Fruit fly (Drosophila melanogaster) whole organism, embryonic: ENCODE results near the gene CG13623.

Experiments used
- Atf3 ChIP-seq: fragments of 200-800 bp; sonication (Bioruptor generic); optimal IDR thresholded peaks from 3 replicates; lab custom pipeline; 2016; ENCODE audit warnings: missing biosample characterization, missing genetic modification characterization
- Bteb2 ChIP-seq: fragments of 200-800 bp; sonication (Bioruptor generic); optimal IDR thresholded peaks from 2 replicates; lab custom pipeline; 2016; ENCODE audit warnings: missing biosample characterization, missing genetic modification characterization
- CG10267 ChIP-seq: fragments of 200-800 bp; sonication (Bioruptor generic); optimal IDR thresholded peaks from 2 replicates; lab custom pipeline; 2018; ENCODE audit warnings: missing biosample characterization, mild to moderate bottlenecking, missing genetic modification characterization, moderate library complexity
- CG11723 ChIP-seq: fragments of 200-800 bp; sonication (Bioruptor generic); optimal IDR thresholded peaks from 2 replicates; lab custom pipeline; 2017; ENCODE audit warnings: missing biosample characterization, mild to moderate bottlenecking, missing genetic modification characterization
- CG14441 ChIP-seq: fragments of 200-800 bp; sonication (Bioruptor generic); IDR thresholded peaks from 2 replicates; pipeline ENCODE4 v1.3.6; 2022; ENCODE audit warnings: missing biosample characterization, missing genetic modification characterization
- CG16779 ChIP-seq: fragments of 200-800 bp; sonication (Bioruptor generic); IDR thresholded peaks from 2 replicates; pipeline ENCODE4 v1.3.6; 2022; ENCODE audit warnings: missing biosample characterization, missing genetic modification characterization
- CG31224 ChIP-seq: fragments of 200-800 bp; sonication (Bioruptor generic); IDR thresholded peaks from 2 replicates; pipeline ENCODE4 v1.3.6; 2022; ENCODE audit warnings: missing biosample characterization, missing genetic modification characterization
- CG31441 ChIP-seq: fragments of 200-800 bp; sonication (Bioruptor generic); IDR thresholded peaks from 2 replicates; pipeline ENCODE4 v1.3.6; 2022; ENCODE audit warnings: missing biosample characterization, missing genetic modification characterization
- CG3281 ChIP-seq: fragments of 200-800 bp; sonication (Bioruptor generic); optimal IDR thresholded peaks from 3 replicates; lab custom pipeline; 2017; ENCODE audit warnings: missing biosample characterization, mild to moderate bottlenecking, missing genetic modification characterization
- CG33213 ChIP-seq: fragments of 200-800 bp; sonication (Bioruptor generic); optimal IDR thresholded peaks from 3 replicates; lab custom pipeline; 2016; ENCODE audit warnings: missing biosample characterization, missing genetic modification characterization
- CG42726 ChIP-seq: fragments of 200-800 bp; sonication (Bioruptor generic); IDR thresholded peaks from 2 replicates; pipeline ENCODE4 v1.3.6; 2022; ENCODE audit warnings: missing biosample characterization, missing genetic modification characterization; ENCODE audit not compliant: partially characterized antibody
- CG4328 ChIP-seq: fragments of 200-800 bp; sonication (Bioruptor generic); optimal IDR thresholded peaks from 3 replicates; lab custom pipeline; 2017; ENCODE audit warnings: missing biosample characterization, missing genetic modification reagents, missing genetic modification characterization
- CG4360 ChIP-seq: fragments of 200-800 bp; sonication (Bioruptor generic); IDR thresholded peaks from 2 replicates; pipeline ENCODE4 v1.3.6; 2022; ENCODE audit warnings: missing biosample characterization, missing genetic modification characterization
- CG4404 ChIP-seq: fragments of 200-800 bp; sonication (Bioruptor generic); IDR thresholded peaks from 2 replicates; pipeline ENCODE4 v1.3.6; 2022; ENCODE audit warnings: missing biosample characterization, missing genetic modification characterization
- CG7271 ChIP-seq: fragments of 200-800 bp; sonication (Bioruptor generic); optimal IDR thresholded peaks from 2 replicates; lab custom pipeline; 2018; ENCODE audit warnings: missing biosample characterization, mild to moderate bottlenecking, missing genetic modification characterization, moderate library complexity
- CG7372 ChIP-seq: fragments of 200-800 bp; sonication (Bioruptor generic); IDR thresholded peaks from 2 replicates; pipeline ENCODE4 v1.3.6; 2022; ENCODE audit warnings: missing biosample characterization, missing genetic modification characterization
- CG7839 ChIP-seq: fragments of 200-800 bp; sonication (Bioruptor generic); optimal IDR thresholded peaks from 3 replicates; lab custom pipeline; 2018; ENCODE audit warnings: missing biosample characterization, mild to moderate bottlenecking, missing genetic modification characterization, moderate library complexity
- CG9876 ChIP-seq: fragments of 200-800 bp; sonication (Bioruptor generic); optimal IDR thresholded peaks from 2 replicates; lab custom pipeline; 2016; ENCODE audit warnings: missing biosample characterization, missing genetic modification characterization
- Hey ChIP-seq: fragments of 200-800 bp; sonication (Bioruptor generic); optimal IDR thresholded peaks from 3 replicates; lab custom pipeline; 2018; ENCODE audit warnings: missing biosample characterization, mild to moderate bottlenecking, missing genetic modification characterization
- HmgZ ChIP-seq: fragments of 200-800 bp; sonication (Bioruptor generic); optimal IDR thresholded peaks from 2 replicates; lab custom pipeline; 2018; ENCODE audit warnings: missing biosample characterization, mild to moderate bottlenecking, missing genetic modification characterization
- Hmr ChIP-seq: fragments of 200-800 bp; sonication (Bioruptor generic); optimal IDR thresholded peaks from 3 replicates; lab custom pipeline; 2017; ENCODE audit warnings: mild to moderate bottlenecking, missing biosample characterization, missing genetic modification reagents, missing genetic modification characterization
- Max ChIP-seq: fragments of 200-800 bp; sonication (Bioruptor generic); optimal IDR thresholded peaks from 2 replicates; lab custom pipeline; 2016; ENCODE audit warnings: missing biosample characterization, mild to moderate bottlenecking, missing genetic modification characterization
- Med ChIP-seq: fragments of 200-800 bp; sonication (Bioruptor generic); peaks from one replicate; lab custom pipeline; 2016; ENCODE audit warnings: missing biosample characterization, missing genetic modification characterization, mild to moderate bottlenecking, inconsistent platforms, moderate library complexity
- Myb ChIP-seq: fragments of 200-800 bp; sonication (Bioruptor generic); optimal IDR thresholded peaks from 2 replicates; lab custom pipeline; 2016; ENCODE audit warnings: missing biosample characterization, missing genetic modification characterization
- NK7.1 ChIP-seq: fragments of 200-800 bp; sonication (Bioruptor generic); optimal IDR thresholded peaks from 3 replicates; lab custom pipeline; 2016; ENCODE audit warnings: missing biosample characterization, missing genetic modification characterization
- Neu2 ChIP-seq: fragments of 200-800 bp; sonication (Bioruptor generic); optimal IDR thresholded peaks from 3 replicates; lab custom pipeline; 2016; ENCODE audit warnings: missing biosample characterization, missing genetic modification characterization, borderline replicate concordance
- Sin3A ChIP-seq: fragments of >200 bp; optimal IDR thresholded peaks from 2 replicates; lab custom pipeline; 2018
- Xrp1 ChIP-seq: fragments of 200-800 bp; sonication (Bioruptor generic); IDR thresholded peaks from 2 replicates; pipeline ENCODE4 v1.3.6; 2022; ENCODE audit warnings: missing biosample characterization, missing genetic modification characterization
- aop ChIP-seq: fragments of 200-800 bp; sonication (Bioruptor generic); IDR thresholded peaks from 2 replicates; pipeline ENCODE4 v1.3.6; 2022; ENCODE audit warnings: missing biosample characterization, missing genetic modification characterization
- ap ChIP-seq: fragments of 200-800 bp; sonication (Bioruptor generic); IDR thresholded peaks from 2 replicates; pipeline ENCODE4 v1.3.6; 2022; ENCODE audit warnings: missing biosample characterization, missing genetic modification characterization
- ash1 ChIP-seq: fragments of 200-800 bp; sonication (Bioruptor generic); optimal IDR thresholded peaks from 2 replicates; lab custom pipeline; 2018; ENCODE audit warnings: missing biosample characterization, mild to moderate bottlenecking, missing genetic modification characterization
- az2 ChIP-seq: fragments of 200-800 bp; sonication (Bioruptor generic); optimal IDR thresholded peaks from 3 replicates; lab custom pipeline; 2016; ENCODE audit warnings: missing biosample characterization, missing genetic modification characterization
- cad ChIP-seq: fragments of >200 bp; optimal IDR thresholded peaks from 2 replicates; lab custom pipeline; 2017; ENCODE audit warnings: missing biosample characterization, missing genetic modification characterization
- chinmo ChIP-seq: fragments of 200-800 bp; sonication (Bioruptor generic); IDR thresholded peaks from 4 replicates; pipeline ENCODE4 v1.3.6; 2022; ENCODE audit warnings: missing biosample characterization, missing genetic modification characterization; ENCODE audit not compliant: partially characterized antibody
- chn ChIP-seq: fragments of 200-800 bp; sonication (Bioruptor generic); optimal IDR thresholded peaks from 2 replicates; lab custom pipeline; 2016; ENCODE audit warnings: missing biosample characterization, missing genetic modification characterization
- emc ChIP-seq: fragments of 200-800 bp; sonication (Bioruptor generic); optimal IDR thresholded peaks from 2 replicates; lab custom pipeline; 2016; ENCODE audit warnings: missing biosample characterization, missing genetic modification characterization
- ems ChIP-seq: fragments of 200-800 bp; sonication (Bioruptor generic); optimal IDR thresholded peaks from 3 replicates; lab custom pipeline; 2016; ENCODE audit warnings: missing biosample characterization, missing genetic modification characterization
- fd96Cb ChIP-seq: fragments of 200-800 bp; sonication (Bioruptor generic); optimal IDR thresholded peaks from 2 replicates; lab custom pipeline; 2018; ENCODE audit warnings: missing biosample characterization, mild to moderate bottlenecking, missing genetic modification characterization, moderate library complexity
- gce ChIP-seq: fragments of 200-800 bp; sonication (Bioruptor generic); IDR thresholded peaks from 3 replicates; pipeline ENCODE4 v1.3.6; 2022; ENCODE audit warnings: missing biosample characterization, missing genetic modification characterization
- gsb-n ChIP-seq: fragments of 200-800 bp; sonication (Bioruptor generic); optimal IDR thresholded peaks from 3 replicates; lab custom pipeline; 2018; ENCODE audit warnings: missing biosample characterization, mild to moderate bottlenecking, missing genetic modification characterization
- hth ChIP-seq: fragments of >200 bp; optimal IDR thresholded peaks from 2 replicates; lab custom pipeline; 2017; ENCODE audit warnings: inconsistent platforms
- jing ChIP-seq: fragments of 200-800 bp; sonication (Bioruptor generic); optimal IDR thresholded peaks from 2 replicates; lab custom pipeline; 2018; ENCODE audit warnings: missing biosample characterization, mild to moderate bottlenecking, missing genetic modification characterization
- nerfin-2 ChIP-seq: fragments of 200-800 bp; sonication (Bioruptor generic); IDR thresholded peaks from 2 replicates; pipeline ENCODE4 v1.3.6; 2022; ENCODE audit warnings: missing biosample characterization, missing genetic modification characterization; ENCODE audit not compliant: partially characterized antibody
- org-1 ChIP-seq: fragments of 200-800 bp; sonication (Bioruptor generic); optimal IDR thresholded peaks from 2 replicates; lab custom pipeline; 2017; ENCODE audit warnings: missing biosample characterization, missing genetic modification characterization
- pfk ChIP-seq: fragments of 200-800 bp; sonication (Bioruptor generic); optimal IDR thresholded peaks from 2 replicates; lab custom pipeline; 2018; ENCODE audit warnings: missing biosample characterization, mild to moderate bottlenecking, missing genetic modification characterization, moderate library complexity
- pnt ChIP-seq: fragments of 200-800 bp; sonication (Bioruptor generic); optimal IDR thresholded peaks from 3 replicates; lab custom pipeline; 2016; ENCODE audit warnings: missing biosample characterization, missing genetic modification characterization
- pum ChIP-seq: fragments of 200-800 bp; sonication (Bioruptor generic); optimal IDR thresholded peaks from 2 replicates; lab custom pipeline; 2016; ENCODE audit warnings: missing biosample characterization, missing genetic modification characterization
- rib ChIP-seq: fragments of 200-800 bp; sonication (Bioruptor generic); IDR thresholded peaks from 2 replicates; pipeline ENCODE4 v1.3.6; 2022; ENCODE audit warnings: missing biosample characterization, missing genetic modification characterization
- tgo ChIP-seq: fragments of 200-800 bp; sonication (Bioruptor generic); IDR thresholded peaks from 3 replicates; pipeline ENCODE4 v1.3.6; 2022; ENCODE audit warnings: missing biosample characterization, missing genetic modification characterization
- tin ChIP-seq: fragments of 200-800 bp; sonication (Bioruptor generic); optimal IDR thresholded peaks from 3 replicates; lab custom pipeline; 2016; ENCODE audit warnings: missing biosample characterization, missing genetic modification characterization
- ttk ChIP-seq: fragments of 200-800 bp; sonication (Bioruptor generic); IDR thresholded peaks from 2 replicates; pipeline ENCODE4 v2.1.2; 2022; ENCODE audit warnings: missing biosample characterization, missing genetic modification characterization
- usp ChIP-seq: fragments of >200 bp; optimal IDR thresholded peaks from 2 replicates; lab custom pipeline; 2017; ENCODE audit warnings: missing biosample characterization, missing genetic modification characterization
- z ChIP-seq: fragments of 200-800 bp; sonication (Bioruptor generic); IDR thresholded peaks from 3 replicates; pipeline ENCODE4 v1.3.6; 2022; ENCODE audit warnings: missing biosample characterization, missing genetic modification characterization

The CG13623 gene

DNA sequence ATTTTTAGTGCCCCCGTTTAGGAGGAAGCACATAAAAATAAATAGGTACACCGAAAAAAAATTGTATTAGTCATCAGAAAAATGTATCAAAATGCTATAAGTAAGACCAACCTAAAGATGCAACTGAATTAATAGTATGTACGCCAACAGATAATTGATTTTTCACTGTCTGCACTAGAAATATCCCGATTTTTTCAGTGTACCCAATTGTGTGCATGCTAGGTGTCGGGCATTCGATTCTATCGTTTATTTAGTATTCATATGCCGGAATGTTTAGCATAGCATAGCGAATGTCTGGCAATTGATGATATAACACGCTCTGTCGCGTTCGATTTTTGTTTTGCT, 37.0 kb upstream of the CG13623 start (continued):
- TF ChIP-seq chn (GFP tag; lab: Kevin White, UChicago) (peak; percentile 87), usp (GFP tag; lab: Kevin White, UChicago) (no peak), Sin3A (lab: Kevin White, UChicago) (no peak), CG7839 (tag; lab: Kevin White, UChicago) (peak; percentile 90), CG31441 (GFP tag; lab: Robert Waterston, UW) (peak; percentile 88), CG33213 (GFP tag; lab: Kevin White, UChicago) (peak; percentile 87), CG11723 (peak; percentile 80), Myb (GFP tag; lab: Kevin White, UChicago) (peak; percentile 73), ap (GFP tag; lab: Robert Waterston, UW) (peak; percentile 90), CG14441 (GFP tag; lab: Robert Waterston, UW) (peak; percentile 88), HmgZ (tag; lab: Kevin White, UChicago) (peak; percentile 79), Xrp1 (GFP tag; lab: Robert Waterston, UW) (peak; percentile 88), CG4360 (peak; percentile 58; the same call in 1 of the 2 replicates), z (GFP tag; lab: Robert Waterston, UW) (peak; percentile 45; the same call in 1 of the 3 replicates), Hey (tag; lab: Kevin White, UChicago) (peak; percentile 5), jing (peak; percentile 85), CG7372 (GFP tag; lab: Robert Waterston, UW) (peak; percentile 83), pfk (GFP tag; lab: Kevin White, UChicago) (no peak), emc (peak; percentile 74), CG9876 (peak; percentile 51), ash1 (GFP tag; lab: Kevin White, UChicago) (no peak), org-1 (peak; percentile 82), tgo (GFP tag; lab: Robert Waterston, UW) (peak; percentile 91), tin (GFP tag; lab: Kevin White, UChicago) (peak; percentile 89), rib (GFP tag; lab: Robert Waterston, UW) (peak; percentile 85), gsb-n (tag; lab: Kevin White, UChicago) (peak; percentile 71), Max (GFP tag; lab: Kevin White, UChicago) (peak; percentile 66), CG42726 (no peak), nerfin-2 (GFP tag; lab: Robert Waterston, UW) (no peak), Neu2 (GFP tag; lab: Kevin White, UChicago) (no peak), CG10267 (tag; lab: Kevin White, UChicago) (peak; percentile 59), gce (GFP tag; lab: Robert Waterston, UW) (peak; percentile 79; the same call in 2 of the 3 replicates), cad (no peak), Atf3 (GFP tag; lab: Kevin White, UChicago) (peak; percentile 80), NK7.1 (GFP tag; lab: Kevin White, UChicago) (peak; percentile 82), Hmr (GFP tag; lab: Kevin White, UChicago) (peak; percentile 88), az2 (GFP tag; lab: Kevin White, UChicago) (peak; percentile 88), CG31224 (GFP tag; lab: Robert Waterston, UW) (peak; percentile 77), chinmo (peak; percentile 67; the same call in 1 of the 4 replicates), pum (GFP tag; lab: Kevin White, UChicago) (peak; percentile 87), Bteb2 (GFP tag; lab: Kevin White, UChicago) (peak; percentile 85), fd96Cb (peak; percentile 79), CG4328 (peak; percentile 70), aop (GFP tag; lab: Robert Waterston, UW) (peak; percentile 83), pnt (GFP tag; lab: Kevin White, UChicago) (peak; percentile 91), ttk (GFP tag; lab: Robert Waterston, UW) (peak; percentile 86), CG16779 (GFP tag; lab: Robert Waterston, UW) (peak; percentile 75), CG7271 (no peak), hth (lab: Kevin White, UChicago) (no peak), CG4404 (GFP tag; lab: Robert Waterston, UW) (peak; percentile 58; the same call in 1 of the 2 replicates), ems (GFP tag; lab: Kevin White, UChicago) (peak; percentile 86), Med (GFP tag; lab: Kevin White, UChicago) (peak; percentile 99), CG3281 (GFP tag; lab: Kevin White, UChicago) (peak; percentile 84)
